Fruit fly (Drosophila melanogaster): Measurements from ENCODE around the gene Doc1.

DNA sequence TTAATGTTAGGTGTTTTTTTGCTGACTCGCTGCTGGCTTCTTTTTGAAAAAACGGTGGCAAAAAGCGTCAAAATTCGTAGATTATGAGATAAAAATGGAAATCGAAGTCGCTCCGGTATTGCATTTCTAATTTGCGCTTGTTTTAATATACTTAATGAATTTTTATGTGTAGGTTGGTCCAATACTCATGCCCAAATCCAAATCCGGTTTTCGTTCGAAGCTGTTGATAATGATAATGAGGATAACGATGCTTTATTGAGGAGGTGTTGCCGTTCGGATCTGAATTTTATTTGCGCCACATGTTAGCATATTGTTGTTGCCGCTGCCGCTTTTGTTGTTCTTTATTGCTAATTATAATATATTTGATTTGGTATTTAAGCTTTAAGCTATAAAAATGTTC is 5.1 kb downstream of the Doc1 start:
- TF ChIP-seq psq (GFP tag; optimal IDR thresholded peaks at IDR 0.05) = no peak
- no peak for TF ChIP-seq N (GFP tag; optimal IDR thresholded peaks at IDR 0.05)
- no peak for TF ChIP-seq usp (GFP tag; optimal IDR thresholded peaks at IDR 0.05)
- no peak for TF ChIP-seq h (GFP tag; optimal IDR thresholded peaks at IDR 0.05)
- TF ChIP-seq CG9705 (GFP tag; optimal IDR thresholded peaks at IDR 0.05) = no peak
- no peak for TF ChIP-seq br (GFP tag; optimal IDR thresholded peaks at IDR 0.05)
- no peak for TF ChIP-seq Jra (GFP tag; optimal IDR thresholded peaks at IDR 0.05)
- no peak for TF ChIP-seq Hr78 (GFP tag; optimal IDR thresholded peaks at IDR 0.05)
- TF ChIP-seq Myc (optimal IDR thresholded peaks at IDR 0.05) = no peak
- no peak for TF ChIP-seq rgr (GFP tag; optimal IDR thresholded peaks at IDR 0.05)
- no peak for TF ChIP-seq Abd-B (GFP tag; optimal IDR thresholded peaks at IDR 0.05)

Data from whole organism, wandering third instar larva.